Fruit fly (Drosophila melanogaster): ENCODE data around the gene CG10631.
A peak's percentile ranks its signal among the peaks of the same experiment; 100 is the strongest.

Gene CG10631

DNA sequence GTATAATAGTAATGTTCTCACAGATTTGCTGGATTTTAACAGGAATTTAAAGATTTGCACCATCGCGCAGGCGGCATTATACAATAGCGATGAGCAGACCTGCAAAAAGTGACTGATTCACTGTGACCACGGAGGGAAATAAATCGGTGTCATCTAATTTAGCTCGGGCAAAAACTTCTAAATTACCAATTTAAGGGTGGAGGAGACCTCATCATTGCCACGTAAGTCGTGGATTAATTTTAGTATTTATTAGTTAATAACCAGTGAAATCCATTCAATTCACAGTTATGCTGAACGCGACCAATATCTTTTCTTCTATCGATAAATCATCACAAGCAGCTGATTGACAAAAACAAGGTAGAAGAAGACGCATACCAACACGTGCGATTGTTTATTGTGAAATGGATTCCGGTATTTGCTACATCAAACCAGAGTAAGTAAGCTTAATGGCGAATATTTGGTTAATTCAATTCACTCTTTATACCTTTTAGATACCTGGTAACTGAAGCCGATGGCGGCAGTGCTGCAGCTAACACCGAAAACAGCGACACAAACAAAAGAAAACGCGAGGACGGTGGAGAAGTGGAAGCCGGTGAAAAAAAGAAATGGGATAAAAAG lies 1.9 kb upstream of the CG10631 start, which contains the start of the genes CG10628 and Dus3 (continued):
- TF ChIP-seq Spps (tag; optimal IDR thresholded peaks at IDR 0.05), result peak; percentile 69
- TF ChIP-seq sd (tag; optimal IDR thresholded peaks at IDR 0.05), result peak; percentile 97
- TF ChIP-seq vnd (GFP tag; IDR thresholded peaks at IDR 0.05; ENCODE audit: partially characterized antibody), result peak; percentile 53; the same call in 1 of the 3 replicates
- TF ChIP-seq ro (GFP tag; IDR thresholded peaks at IDR 0.05), result peak; percentile 49
- TF ChIP-seq CG8359 (GFP tag; optimal IDR thresholded peaks at IDR 0.05; ENCODE audit: borderline replicate concordance), result peak; percentile 59
- peak; percentile 73 for TF ChIP-seq ERR (GFP tag; optimal IDR thresholded peaks at IDR 0.05)
- peak; percentile 92 for TF ChIP-seq CG12659 (GFP tag; optimal IDR thresholded peaks at IDR 0.05)
- TF ChIP-seq CG32767 (GFP tag; IDR thresholded peaks at IDR 0.05), result peak; percentile 79; the same call in 1 of the 2 replicates
- TF ChIP-seq CG2202 (tag; optimal IDR thresholded peaks at IDR 0.05), result peak; percentile 67
- TF ChIP-seq CHES-1-like (GFP tag; optimal IDR thresholded peaks at IDR 0.05), result peak; percentile 94

dm6 chr2L:19756040-19756439 lies 664 bp downstream of the CG10631 start:
- 0 out of 2 replicates have a peak, but pooled peaks have one; percentile 22 for TF ChIP-seq chm (GFP tag; IDR thresholded peaks at IDR 0.05)
- TF ChIP-seq sim (GFP tag; IDR thresholded peaks at IDR 0.05), result 0 out of 2 replicates have a peak, but pooled peaks have one; percentile 19
- TF ChIP-seq Xbp1 (GFP tag; optimal IDR thresholded peaks at IDR 0.05), result no peak
- 0 out of 2 replicates have a peak, but pooled peaks have one; percentile 10 for TF ChIP-seq ttk (GFP tag; IDR thresholded peaks at IDR 0.05)
- peak; percentile 95 for TF ChIP-seq crol (GFP tag; IDR thresholded peaks at IDR 0.05)
- TF ChIP-seq ci (GFP tag; IDR thresholded peaks at IDR 0.05), result peak; percentile 48; the same call in 2 of the 3 replicates
- no peak for TF ChIP-seq nerfin-2 (GFP tag; IDR thresholded peaks at IDR 0.05; ENCODE audit: partially characterized antibody)
- TF ChIP-seq CG6689 (GFP tag; IDR thresholded peaks at IDR 0.05), result no peak
- no peak for TF ChIP-seq CG7987 (GFP tag; optimal IDR thresholded peaks at IDR 0.05)
- 0 out of 2 replicates have a peak, but pooled peaks have one; percentile 18 for TF ChIP-seq CG31224 (GFP tag; IDR thresholded peaks at IDR 0.05)
- no peak for TF ChIP-seq zfh2 (GFP tag; optimal IDR thresholded peaks at IDR 0.05)
- no peak for TF ChIP-seq CG6854 (GFP tag; optimal IDR thresholded peaks at IDR 0.05)
- no peak for TF ChIP-seq C15 (GFP tag; IDR thresholded peaks at IDR 0.05)
- no peak for TF ChIP-seq Hey (tag; optimal IDR thresholded peaks at IDR 0.05)
- no peak for TF ChIP-seq D19B (GFP tag; optimal IDR thresholded peaks at IDR 0.05)
- TF ChIP-seq abd-A (tag; optimal IDR thresholded peaks at IDR 0.05), result peak; percentile 26
- TF ChIP-seq dmrt11E (tag; optimal IDR thresholded peaks at IDR 0.05), result no peak
- TF ChIP-seq HLH4C (GFP tag; IDR thresholded peaks at IDR 0.05; ENCODE audit: partially characterized antibody), result no peak
- TF ChIP-seq CG6765 (GFP tag; optimal IDR thresholded peaks at IDR 0.05), result no peak
- 0 out of 3 replicates have a peak, but pooled peaks have one; percentile 25 for TF ChIP-seq ken (GFP tag; IDR thresholded peaks at IDR 0.05)
- no peak for TF ChIP-seq CG11398 (GFP tag; optimal IDR thresholded peaks at IDR 0.05)
- no peak for TF ChIP-seq stc (GFP tag; IDR thresholded peaks at IDR 0.05)
- peak; percentile 7 for TF ChIP-seq Med (GFP tag)
- peak; percentile 90 for TF ChIP-seq CG4360 (GFP tag; IDR thresholded peaks at IDR 0.05)
- TF ChIP-seq dan (GFP tag; IDR thresholded peaks at IDR 0.05), result no peak
- TF ChIP-seq Hr39 (optimal IDR thresholded peaks at IDR 0.05), result peak; percentile 71
- peak; percentile 7 for TF ChIP-seq CG1832 (GFP tag; optimal IDR thresholded peaks at IDR 0.05)
- no peak for TF ChIP-seq CG32767 (GFP tag; IDR thresholded peaks at IDR 0.05)
- no peak for TF ChIP-seq ato (GFP tag; IDR thresholded peaks at IDR 0.05; ENCODE audit: partially characterized antibody)
- no peak for TF ChIP-seq Meics (GFP tag; optimal IDR thresholded peaks at IDR 0.05)
- TF ChIP-seq CG6654 (GFP tag; optimal IDR thresholded peaks at IDR 0.05), result no peak
- TF ChIP-seq Aef1 (GFP tag; IDR thresholded peaks at IDR 0.05), result peak; percentile 68
- peak; percentile 85 for TF ChIP-seq scrt (GFP tag; optimal IDR thresholded peaks at IDR 0.05)
- peak; percentile 64; the same call in 1 of the 4 replicates for TF ChIP-seq chinmo (GFP tag; IDR thresholded peaks at IDR 0.05; ENCODE audit: partially characterized antibody)
- TF ChIP-seq Adf1 (GFP tag; IDR thresholded peaks at IDR 0.05), result peak; percentile 69
- no peak for TF ChIP-seq dimm (GFP tag; IDR thresholded peaks at IDR 0.05)
- no peak for TF ChIP-seq CG17612 (GFP tag; IDR thresholded peaks at IDR 0.05)
- TF ChIP-seq fd102C (GFP tag; optimal IDR thresholded peaks at IDR 0.05), result no peak
- no peak for TF ChIP-seq tup (GFP tag; optimal IDR thresholded peaks at IDR 0.05)
- TF ChIP-seq nmo (GFP tag; optimal IDR thresholded peaks at IDR 0.05), result no peak
